Worm (Caenorhabditis elegans) whole organism, L1 larva: Measurements from ENCODE around the gene alx-1.
A peak's percentile ranks its signal among the peaks of the same experiment; 100 is the strongest.

Source experiments
- C04F5.9 ChIP-seq: sonication (generic microtip); optimal IDR thresholded peaks from 2 replicates; lab custom pipeline; 2016; ENCODE audit warnings: missing genetic modification characterization, missing compliant biosample characterization
- aha-1 ChIP-seq: fragments of 150-350 bp; optimal IDR thresholded peaks from 2 replicates; lab custom pipeline; 2014; ENCODE audit warnings: missing biosample characterization, missing genetic modification characterization
- alr-1 ChIP-seq: fragments of 200-800 bp; sonication (Bioruptor generic); optimal IDR thresholded peaks from 2 replicates; lab custom pipeline; 2018; ENCODE audit warnings: borderline replicate concordance, mild to moderate bottlenecking, missing genetic modification characterization, missing compliant biosample characterization
- aly-2 ChIP-seq: fragments of 150-350 bp; optimal IDR thresholded peaks from 2 replicates; lab custom pipeline; 2014; ENCODE audit warnings: missing biosample characterization, missing genetic modification characterization
- ama-1 ChIP-seq: fragments of 150-350 bp; optimal IDR thresholded peaks from 2 replicates; lab custom pipeline; 2014
- blmp-1 ChIP-seq: fragments of 150-350 bp; optimal IDR thresholded peaks from 2 replicates; lab custom pipeline; 2014; ENCODE audit warnings: missing biosample characterization, missing genetic modification characterization
- ceh-8 ChIP-seq: fragments of 200-800 bp; sonication (Bioruptor generic); optimal IDR thresholded peaks from 2 replicates; lab custom pipeline; 2018; ENCODE audit warnings: mild to moderate bottlenecking, missing genetic modification characterization, moderate library complexity, missing compliant biosample characterization
- dpl-1 ChIP-seq, 3 experiments: fragments of 150-350 bp in 2 of 3; sonication (generic microtip) in 1 of 3; optimal IDR thresholded peaks; 2 replicates each; lab custom pipeline; 2014 to 2017; ENCODE audit warnings: missing biosample characterization in 3 of 3, missing genetic modification characterization in 3 of 3, missing genetic modification reagents in 3 of 3
- dsc-1 ChIP-seq: sonication (generic microtip); optimal IDR thresholded peaks from 2 replicates; lab custom pipeline; 2016; ENCODE audit warnings: mild to moderate bottlenecking, missing genetic modification characterization, missing compliant biosample characterization
- efl-1 ChIP-seq, 4 experiments: fragments of 150-350 bp; optimal IDR thresholded peaks in 3 of 4; peaks in 1 of 4; 1 replicate in 1 of 4; 2 replicates in 3 of 4; lab custom pipeline; 2014; ENCODE audit warnings: missing biosample characterization in 2 of 4, missing genetic modification characterization in 2 of 4, missing genetic modification reagents in 2 of 4
- egl-27 ChIP-seq, 2 experiments: fragments of 150-350 bp in 1 of 2; sonication (generic microtip); optimal IDR thresholded peaks; 3 replicates each; lab custom pipeline; 2017 to 2018; ENCODE audit warnings: missing biosample characterization in 2 of 2, missing genetic modification characterization in 2 of 2, missing genetic modification reagents in 2 of 2
- elt-2 ChIP-seq: sonication (generic microtip); optimal IDR thresholded peaks from 2 replicates; lab custom pipeline; 2016; ENCODE audit warnings: missing genetic modification characterization, mild to moderate bottlenecking, inconsistent platforms, missing compliant biosample characterization, missing genetic modification reagents
- ets-5 ChIP-seq: fragments of 200-800 bp; sonication (Bioruptor generic); IDR thresholded peaks from 2 replicates; pipeline ENCODE4 v1.3.6; 2022; ENCODE audit warnings: missing genetic modification characterization, missing compliant biosample characterization
- fkh-10 ChIP-seq: sonication (generic microtip); optimal IDR thresholded peaks from 2 replicates; lab custom pipeline; 2017; ENCODE audit warnings: missing biosample characterization, missing genetic modification reagents, missing genetic modification characterization
- fkh-8 ChIP-seq: sonication (generic microtip); optimal IDR thresholded peaks from 2 replicates; lab custom pipeline; 2016; ENCODE audit warnings: mild to moderate bottlenecking, missing genetic modification characterization, missing compliant biosample characterization
- hlh-17 ChIP-seq: fragments of 200-800 bp; sonication (Bioruptor generic); optimal IDR thresholded peaks from 2 replicates; lab custom pipeline; 2018; ENCODE audit warnings: missing genetic modification characterization, mild to moderate bottlenecking, missing compliant biosample characterization, moderate library complexity, borderline replicate concordance
- irx-1 ChIP-seq: sonication (generic microtip); optimal IDR thresholded peaks from 2 replicates; lab custom pipeline; 2016; ENCODE audit warnings: missing genetic modification characterization, missing compliant biosample characterization
- jun-1 ChIP-seq: fragments of 150-350 bp; optimal IDR thresholded peaks from 2 replicates; lab custom pipeline; 2014; ENCODE audit warnings: missing biosample characterization, missing genetic modification reagents, missing genetic modification characterization
- lin-13 ChIP-seq: fragments of 150-350 bp; optimal IDR thresholded peaks from 2 replicates; lab custom pipeline; 2014; ENCODE audit warnings: missing biosample characterization, missing genetic modification reagents, missing genetic modification characterization
- lin-14 ChIP-seq: fragments of 200-800 bp; sonication (Bioruptor generic); optimal IDR thresholded peaks from 2 replicates; lab custom pipeline; 2018; ENCODE audit warnings: mild to moderate bottlenecking, missing genetic modification characterization, moderate library complexity, missing compliant biosample characterization
- lin-15B ChIP-seq: fragments of 150-350 bp; sonication (generic microtip); optimal IDR thresholded peaks from 3 replicates; lab custom pipeline; 2014; ENCODE audit warnings: missing biosample characterization, missing genetic modification characterization
- lin-35 ChIP-seq, 2 experiments: fragments of 150-350 bp; optimal IDR thresholded peaks; 2 replicates each; lab custom pipeline; 2014; ENCODE audit warnings: missing biosample characterization in 2 of 2, missing genetic modification characterization in 2 of 2, missing genetic modification reagents in 2 of 2
- mab-9 ChIP-seq: fragments of 200-800 bp; sonication (Bioruptor generic); IDR thresholded peaks from 2 replicates; pipeline ENCODE4 v1.3.6; 2022; ENCODE audit warnings: missing genetic modification reagents, missing genetic modification characterization, missing compliant biosample characterization
- mef-2 ChIP-seq: fragments of 150-350 bp; optimal IDR thresholded peaks from 2 replicates; lab custom pipeline; 2014; ENCODE audit warnings: missing biosample characterization, missing genetic modification characterization
- mep-1 ChIP-seq: fragments of 150-350 bp; optimal IDR thresholded peaks from 2 replicates; lab custom pipeline; 2014; ENCODE audit warnings: missing biosample characterization, missing genetic modification characterization
- nhr-12 ChIP-seq: sonication (generic microtip); optimal IDR thresholded peaks from 2 replicates; lab custom pipeline; 2017; ENCODE audit warnings: missing biosample characterization, missing genetic modification characterization
- nhr-71 ChIP-seq: sonication (generic microtip); optimal IDR thresholded peaks from 2 replicates; lab custom pipeline; 2016; ENCODE audit warnings: mild to moderate bottlenecking, missing genetic modification characterization, moderate library complexity, missing compliant biosample characterization
- nhr-85 ChIP-seq: sonication (generic microtip); peaks from one replicate; lab custom pipeline; 2016; ENCODE audit warnings: missing genetic modification characterization, inconsistent platforms, missing compliant biosample characterization
- nhr-90 ChIP-seq: sonication (generic microtip); optimal IDR thresholded peaks from 2 replicates; lab custom pipeline; 2016; ENCODE audit warnings: mild to moderate bottlenecking, missing genetic modification characterization, missing compliant biosample characterization; ENCODE audit not compliant: poor library complexity
- pag-3 ChIP-seq: sonication (generic microtip); optimal IDR thresholded peaks from 2 replicates; lab custom pipeline; 2017; ENCODE audit warnings: missing genetic modification characterization, mild to moderate bottlenecking, missing compliant biosample characterization, antibody characterized with exemption, borderline replicate concordance; ENCODE audit not compliant: insufficient read depth
- snu-23 ChIP-seq: sonication (generic microtip); optimal IDR thresholded peaks from 2 replicates; lab custom pipeline; 2016; ENCODE audit warnings: missing genetic modification characterization, missing compliant biosample characterization
- tbx-2 ChIP-seq: sonication (generic microtip); optimal IDR thresholded peaks from 2 replicates; lab custom pipeline; 2016; ENCODE audit warnings: missing genetic modification characterization, missing compliant biosample characterization
- unc-130 ChIP-seq: fragments of 150-350 bp; optimal IDR thresholded peaks from 2 replicates; lab custom pipeline; 2017; ENCODE audit warnings: missing biosample characterization, missing genetic modification characterization, inconsistent platforms
- unc-62 ChIP-seq: fragments of 150-350 bp; optimal IDR thresholded peaks from 2 replicates; lab custom pipeline; 2014; ENCODE audit warnings: missing biosample characterization, missing genetic modification reagents, missing genetic modification characterization
- unc-98 ChIP-seq: fragments of 200-800 bp; sonication (Bioruptor generic); IDR thresholded peaks from 2 replicates; pipeline ENCODE4 v1.3.6; 2022; ENCODE audit warnings: missing genetic modification characterization, missing compliant biosample characterization
- vab-15 ChIP-seq: sonication (generic microtip); optimal IDR thresholded peaks from 2 replicates; lab custom pipeline; 2017; ENCODE audit warnings: missing genotype, mild to moderate bottlenecking, missing genetic modification characterization, missing compliant biosample characterization
- zag-1 ChIP-seq: fragments of 150-350 bp; optimal IDR thresholded peaks from 2 replicates; lab custom pipeline; 2014; ENCODE audit warnings: missing biosample characterization, missing genetic modification characterization
- ztf-11 ChIP-seq, 2 experiments: sonication (generic microtip); optimal IDR thresholded peaks; 2 replicates each; lab custom pipeline; 2016 to 2017; ENCODE audit warnings: missing genetic modification characterization in 2 of 2, missing biosample characterization in 1 of 2, missing compliant biosample characterization in 1 of 2
- ztf-4 ChIP-seq: fragments of 150-350 bp; optimal IDR thresholded peaks from 2 replicates; lab custom pipeline; 2014; ENCODE audit warnings: missing biosample characterization, missing genetic modification characterization

Gene alx-1

DNA sequence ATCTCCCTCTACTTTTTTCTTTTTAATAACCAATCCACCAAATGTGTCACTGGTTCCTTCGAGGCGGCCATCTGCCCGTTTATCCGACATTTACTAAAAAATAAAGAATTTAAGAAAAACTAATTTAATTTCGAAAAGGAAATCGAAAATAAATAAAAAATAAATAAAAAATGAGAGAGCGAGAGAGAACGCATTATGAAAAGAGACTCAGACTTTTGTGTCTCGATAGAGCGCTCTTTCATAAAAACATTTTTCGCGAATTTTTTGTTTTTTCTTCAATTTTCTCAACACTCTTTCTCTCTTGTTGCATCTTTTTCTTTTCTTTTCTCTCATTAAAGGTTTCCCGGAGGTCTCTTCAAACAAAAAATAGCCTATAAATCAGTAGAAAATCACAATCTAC is 1.0 kb upstream of the alx-1 start, which contains the start of gene mog-1 (continued):
- TF ChIP-seq lin-35 (GFP tag; optimal IDR thresholded peaks at IDR 0.05; lab: Kevin White, UChicago) = peak in 1 of 2 experiments; percentile 16
- TF ChIP-seq egl-27 (tag; optimal IDR thresholded peaks at IDR 0.05; lab: Kevin White, UChicago) = no peak
- TF ChIP-seq jun-1 (tag; lab: Kevin White, UChicago) = no peak
- peak in 1 of 3 experiments; percentile 50 for TF ChIP-seq dpl-1 (GFP tag; optimal IDR thresholded peaks at IDR 0.05; lab: Kevin White, UChicago)
- TF ChIP-seq unc-98 (GFP tag; lab: Robert Waterston, UW) = no peak

DNA sequence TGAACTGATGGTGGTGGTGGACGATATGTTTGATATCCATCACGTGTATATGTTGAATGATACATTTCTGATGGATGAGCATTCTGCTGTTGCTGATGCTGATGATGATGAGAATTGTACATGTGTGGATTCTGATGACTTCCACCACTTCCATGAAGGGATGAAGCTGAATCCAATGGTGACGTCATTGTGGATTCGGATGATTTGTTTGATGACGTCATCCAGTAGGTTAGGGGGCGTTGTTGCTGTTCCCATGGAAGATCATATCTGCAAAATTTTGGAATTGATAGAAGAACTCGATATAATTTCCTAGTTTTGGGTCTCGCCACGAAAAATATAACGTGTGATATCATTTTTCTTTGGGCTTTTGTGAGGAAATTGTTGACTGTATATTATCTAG is 6.3 kb downstream of the alx-1 start:
- no peak for TF ChIP-seq dsc-1
- no peak for TF ChIP-seq unc-62 (GFP tag; lab: Kevin White, UChicago)
- no peak for TF ChIP-seq ama-1 (lab: Kevin White, UChicago)
- TF ChIP-seq hlh-17 (GFP tag; lab: Kevin White, UChicago) = no peak
- TF ChIP-seq, all 84 proteins: peak for 0

DNA sequence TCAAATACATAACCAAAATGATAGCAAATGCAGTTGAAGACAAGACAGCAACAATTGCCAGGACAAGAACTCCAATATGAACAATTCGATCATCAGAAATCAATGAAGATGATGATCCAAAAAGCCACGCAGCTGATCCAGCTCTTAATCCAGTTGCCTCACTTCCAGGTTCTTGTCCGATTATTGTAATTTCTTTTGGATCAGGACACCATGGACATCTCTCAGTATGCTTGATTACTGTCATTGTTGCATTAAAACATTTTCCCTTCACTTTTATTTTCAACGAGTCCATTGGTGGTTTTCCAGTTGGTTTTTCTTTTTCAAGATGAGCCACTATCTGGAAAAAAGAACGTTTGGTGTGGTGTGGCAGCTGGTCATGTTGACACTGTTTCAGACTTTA is 7.3 kb downstream of the alx-1 start:
- TF ChIP-seq ceh-8 (GFP tag; lab: Kevin White, UChicago) = no peak
- no peak for TF ChIP-seq mef-2 (tag; lab: Kevin White, UChicago)
- TF ChIP-seq aly-2 = no peak
- no peak for TF ChIP-seq lin-13 (GFP tag; lab: Kevin White, UChicago)
- no peak for TF ChIP-seq ets-5 (GFP tag; lab: Robert Waterston, UW)
- no peak for TF ChIP-seq nhr-85 (tag; lab: Kevin White, UChicago)
- TF ChIP-seq fkh-8 (tag; lab: Kevin White, UChicago) = no peak
- no peak for TF ChIP-seq efl-1 (optimal IDR thresholded peaks at IDR 0.05; lab: Kevin White, UChicago)
- no peak for TF ChIP-seq efl-1 (GFP tag; optimal IDR thresholded peaks at IDR 0.05 in 1 of 2; lab: Kevin White, UChicago)
- no peak for TF ChIP-seq lin-14 (GFP tag; lab: Kevin White, UChicago)
- no peak for TF ChIP-seq ztf-11 (tag; optimal IDR thresholded peaks at IDR 0.05; lab: Kevin White, UChicago)
- no peak for TF ChIP-seq zag-1 (tag; lab: Kevin White, UChicago)
- no peak for TF ChIP-seq C04F5.9
- no peak for TF ChIP-seq mab-9 (GFP tag; lab: Robert Waterston, UW)
- no peak for TF ChIP-seq pag-3 (tag; lab: Kevin White, UChicago)
- no peak for TF ChIP-seq snu-23 (GFP tag; lab: Kevin White, UChicago)
- TF ChIP-seq ztf-4 (tag; lab: Kevin White, UChicago) = no peak

DNA sequence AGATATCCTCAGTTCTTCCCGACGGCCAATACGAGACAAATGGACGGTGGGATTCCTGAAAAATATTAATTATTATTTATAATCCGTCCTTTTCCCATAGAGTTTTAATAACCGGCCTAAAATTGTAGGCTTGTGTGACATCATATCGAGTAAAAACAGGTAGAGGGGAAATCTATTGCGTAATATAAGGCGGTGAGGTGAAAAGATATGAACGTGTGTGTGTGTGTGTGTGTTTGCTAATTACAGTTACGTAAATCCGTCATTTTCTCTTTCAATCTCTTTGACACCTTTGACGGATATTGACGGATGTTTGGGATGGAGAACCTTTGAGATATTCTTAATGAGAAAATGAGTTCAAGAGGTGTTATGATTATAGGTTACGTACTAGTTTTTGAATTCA is 8.3 kb downstream of the alx-1 start:
- TF ChIP-seq ets-5 (GFP tag; lab: Robert Waterston, UW) = no peak
- no peak for TF ChIP-seq ceh-8 (GFP tag; lab: Kevin White, UChicago)
- TF ChIP-seq vab-15 (tag; lab: Kevin White, UChicago) = no peak
- no peak for TF ChIP-seq tbx-2 (tag; lab: Kevin White, UChicago)
- peak; percentile 39 for TF ChIP-seq blmp-1 (tag; lab: Kevin White, UChicago)
- TF ChIP-seq nhr-90 (tag; lab: Kevin White, UChicago) = no peak

DNA sequence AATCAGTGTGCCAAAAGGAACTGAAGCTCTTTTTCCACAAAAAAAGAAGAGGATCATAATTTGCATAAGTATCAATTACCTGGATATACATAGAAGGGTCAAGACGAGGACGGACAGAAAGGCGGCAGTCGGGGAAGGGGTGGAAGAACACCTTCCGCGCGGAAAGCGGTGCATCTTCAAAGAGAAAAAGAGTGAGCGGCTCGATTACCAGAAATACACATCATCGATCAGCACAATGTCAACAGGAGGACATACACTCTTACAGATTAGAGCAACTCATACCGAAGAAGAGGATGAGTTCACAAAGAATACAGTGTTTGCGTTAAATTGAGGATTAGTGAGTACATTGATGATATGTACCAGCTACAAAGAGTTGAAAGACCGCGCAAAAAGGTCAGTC is 12.2 kb downstream of the alx-1 start:
- no peak for TF ChIP-seq mep-1 (tag; lab: Kevin White, UChicago)
- TF ChIP-seq lin-15B (tag; lab: Kevin White, UChicago) = no peak

DNA sequence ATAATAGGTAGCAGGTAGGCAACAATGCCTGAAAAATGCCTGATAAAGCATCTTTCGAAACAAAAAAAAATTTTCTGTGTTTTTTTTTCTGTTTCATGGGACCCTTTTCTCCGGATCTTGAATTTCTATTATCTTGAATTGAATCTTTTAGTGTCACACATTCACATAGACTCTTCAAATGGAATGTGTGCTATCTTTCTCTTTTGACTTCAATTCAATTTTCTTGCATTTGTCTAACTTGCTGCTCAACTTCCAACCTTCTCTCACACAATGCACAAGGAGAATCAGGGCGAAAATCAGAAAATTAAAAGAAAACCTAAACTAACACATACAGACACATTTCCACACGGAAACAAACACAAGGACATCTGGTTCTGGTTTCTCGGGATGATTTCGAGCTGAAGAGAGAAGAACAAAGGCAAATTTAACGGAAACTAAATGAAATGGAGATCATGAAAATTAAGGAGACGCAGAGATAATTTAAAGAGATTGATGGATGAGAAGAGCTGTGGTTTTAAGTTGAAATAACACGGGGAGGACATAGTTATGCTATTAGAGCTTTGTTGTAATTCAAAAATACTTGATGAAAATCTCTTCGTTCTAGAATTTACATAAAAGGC is 15.2 kb downstream of the alx-1 start:
- TF ChIP-seq efl-1 (optimal IDR thresholded peaks at IDR 0.05; lab: Kevin White, UChicago) (no peak), efl-1 (GFP tag; optimal IDR thresholded peaks at IDR 0.05 in 1 of 2; lab: Kevin White, UChicago) (peak in 1 of 2 experiments; percentile 74), alr-1 (no peak), ztf-11 (tag; optimal IDR thresholded peaks at IDR 0.05; lab: Kevin White, UChicago) (no peak), jun-1 (tag; lab: Kevin White, UChicago) (no peak), nhr-71 (no peak), snu-23 (GFP tag; lab: Kevin White, UChicago) (no peak), irx-1 (no peak), lin-14 (GFP tag; lab: Kevin White, UChicago) (peak; percentile 24), vab-15 (tag; lab: Kevin White, UChicago) (no peak), mep-1 (tag; lab: Kevin White, UChicago) (no peak), nhr-85 (tag; lab: Kevin White, UChicago) (no peak), elt-2 (no peak), dsc-1 (peak; percentile 97), lin-35 (GFP tag; optimal IDR thresholded peaks at IDR 0.05; lab: Kevin White, UChicago) (no peak), unc-130 (no peak), nhr-12 (tag; lab: Kevin White, UChicago) (no peak), dpl-1 (GFP tag; optimal IDR thresholded peaks at IDR 0.05; lab: Kevin White, UChicago) (no peak), fkh-10 (GFP tag; lab: Kevin White, UChicago) (peak; percentile 49), aha-1 (no peak)
